Worm (Caenorhabditis elegans) whole organism, L4 larva: Measurements from ENCODE around the gene ptr-6.

Experiments
- D1046.2 ChIP-seq: fragments of 200-800 bp; sonication (Bioruptor generic); IDR thresholded peaks from 2 replicates; pipeline ENCODE4 v1.3.6; 2022; ENCODE audit warnings: missing genetic modification characterization, missing compliant biosample characterization
- F26F4.8 ChIP-seq: fragments of 200-800 bp; sonication (Bioruptor generic); conservative IDR thresholded peaks from 2 replicates; pipeline ENCODE4 v1.3.6; 2022; ENCODE audit warnings: missing genetic modification characterization, missing compliant biosample characterization
- T20F7.1 ChIP-seq: fragments of 200-800 bp; sonication (Bioruptor generic); optimal IDR thresholded peaks from 2 replicates; lab custom pipeline; 2018; ENCODE audit warnings: mild to moderate bottlenecking, missing genetic modification characterization, missing compliant biosample characterization
- T26A8.4 ChIP-seq: fragments of 200-800 bp; sonication (Bioruptor generic); IDR thresholded peaks from 2 replicates; pipeline ENCODE4 v1.3.6; 2022; ENCODE audit warnings: missing genetic modification characterization, missing compliant biosample characterization
- Y48G9A.11 ChIP-seq: fragments of 200-800 bp; sonication (Bioruptor generic); IDR thresholded peaks from 2 replicates; pipeline ENCODE4 v1.3.6; 2022; ENCODE audit warnings: missing genetic modification reagents, missing genetic modification characterization, missing compliant biosample characterization
- Y5F2A.4 ChIP-seq: fragments of 200-800 bp; sonication (Bioruptor generic); optimal IDR thresholded peaks from 2 replicates; lab custom pipeline; 2018; ENCODE audit warnings: mild to moderate bottlenecking, missing genetic modification characterization, missing compliant biosample characterization
- Y75B8A.6 ChIP-seq: fragments of 200-800 bp; sonication (Bioruptor generic); IDR thresholded peaks from 2 replicates; pipeline ENCODE4 v1.3.6; 2022; ENCODE audit warnings: missing genetic modification reagents, missing genetic modification characterization, missing compliant biosample characterization
- ZK337.2 ChIP-seq: fragments of 200-800 bp; sonication (Bioruptor generic); IDR thresholded peaks from 2 replicates; pipeline ENCODE4 v1.3.6; 2022; ENCODE audit warnings: missing genetic modification reagents, missing genetic modification characterization, missing compliant biosample characterization
- ama-1 ChIP-seq: fragments of 150-350 bp; optimal IDR thresholded peaks from 2 replicates; lab custom pipeline; 2014; ENCODE audit warnings: inconsistent platforms, mixed read lengths
- ceh-62 ChIP-seq: sonication (generic microtip); optimal IDR thresholded peaks from 2 replicates; lab custom pipeline; 2017; ENCODE audit warnings: missing biosample characterization, missing genetic modification characterization
- cey-2 ChIP-seq: sonication (generic microtip); optimal IDR thresholded peaks from 3 replicates; lab custom pipeline; 2017; ENCODE audit warnings: missing genetic modification characterization, mild to moderate bottlenecking, missing compliant biosample characterization, antibody characterized with exemption, borderline replicate concordance; ENCODE audit not compliant: insufficient read depth
- daf-12 ChIP-seq: fragments of 150-350 bp; optimal IDR thresholded peaks from 2 replicates; lab custom pipeline; 2014; ENCODE audit warnings: missing biosample characterization, missing genetic modification reagents, missing genetic modification characterization
- dmd-6 ChIP-seq: fragments of 200-800 bp; sonication (Bioruptor generic); IDR thresholded peaks from 2 replicates; pipeline ENCODE4 v1.3.6; 2022; ENCODE audit warnings: missing genetic modification reagents, missing genetic modification characterization, missing compliant biosample characterization
- dmd-8 ChIP-seq: fragments of 200-800 bp; sonication (Bioruptor generic); IDR thresholded peaks from 2 replicates; pipeline ENCODE4 v1.3.6; 2022; ENCODE audit warnings: missing genetic modification characterization, missing compliant biosample characterization
- dve-1 ChIP-seq: sonication (generic microtip); optimal IDR thresholded peaks from 2 replicates; lab custom pipeline; 2017; ENCODE audit warnings: antibody characterized with exemption, mild to moderate bottlenecking, missing genetic modification characterization, missing compliant biosample characterization; ENCODE audit not compliant: insufficient read depth
- egl-43 ChIP-seq: fragments of 200-800 bp; sonication (Bioruptor generic); IDR thresholded peaks from 2 replicates; pipeline ENCODE4 v1.3.6; 2022; ENCODE audit warnings: missing genetic modification reagents, missing genetic modification characterization, missing compliant biosample characterization
- fkh-10 ChIP-seq: fragments of 150-350 bp; optimal IDR thresholded peaks from 2 replicates; lab custom pipeline; 2014; ENCODE audit warnings: missing biosample characterization, missing genetic modification reagents, missing genetic modification characterization
- hlh-11 ChIP-seq: fragments of 200-800 bp; sonication (Bioruptor generic); optimal IDR thresholded peaks from 2 replicates; lab custom pipeline; 2018; ENCODE audit warnings: mild to moderate bottlenecking, missing genetic modification characterization, missing compliant biosample characterization
- hlh-30 ChIP-seq: sonication (generic microtip); optimal IDR thresholded peaks from 2 replicates; lab custom pipeline; 2017; ENCODE audit warnings: antibody characterized with exemption, mild to moderate bottlenecking, missing genetic modification characterization, missing compliant biosample characterization; ENCODE audit not compliant: insufficient read depth
- lim-7 ChIP-seq: fragments of 200-800 bp; sonication (Bioruptor generic); IDR thresholded peaks from 2 replicates; pipeline ENCODE4 v1.3.6; 2022; ENCODE audit warnings: missing genetic modification characterization, missing compliant biosample characterization
- lin-15B ChIP-seq: fragments of 150-350 bp; sonication (generic microtip); optimal IDR thresholded peaks from 3 replicates; lab custom pipeline; 2014; ENCODE audit warnings: missing biosample characterization, missing genetic modification characterization
- lin-29 ChIP-seq: fragments of 200-800 bp; sonication (Bioruptor generic); IDR thresholded peaks from 2 replicates; pipeline ENCODE4 v1.3.6; 2022; ENCODE audit warnings: missing genetic modification reagents, missing genetic modification characterization, missing compliant biosample characterization
- lin-38 ChIP-seq: fragments of 200-800 bp; sonication (Bioruptor generic); IDR thresholded peaks from 2 replicates; pipeline ENCODE4 v1.3.6; 2022; ENCODE audit warnings: missing genetic modification reagents, missing genetic modification characterization, missing compliant biosample characterization
- lir-3 ChIP-seq: sonication (generic microtip); optimal IDR thresholded peaks from 2 replicates; lab custom pipeline; 2016; ENCODE audit warnings: mild to moderate bottlenecking, missing genetic modification characterization, missing compliant biosample characterization
- lsy-2 ChIP-seq, 2 experiments: fragments of 150-350 bp in 1 of 2; sonication (generic microtip) in 1 of 2; optimal IDR thresholded peaks; 2 replicates each; lab custom pipeline; 2014 to 2017; ENCODE audit warnings: missing biosample characterization in 2 of 2, missing genetic modification characterization in 2 of 2
- mdl-1 ChIP-seq, 2 experiments: fragments of 150-350 bp in 1 of 2; sonication (generic microtip) in 1 of 2; optimal IDR thresholded peaks; 2 replicates each; lab custom pipeline; 2014 to 2017; ENCODE audit warnings: missing biosample characterization in 2 of 2, missing genetic modification characterization in 2 of 2
- mdt-29 ChIP-seq: fragments of 200-800 bp; sonication (Bioruptor generic); IDR thresholded peaks from 2 replicates; pipeline ENCODE4 v1.3.6; 2022; ENCODE audit warnings: missing genetic modification reagents, missing genetic modification characterization, missing compliant biosample characterization
- mes-2 ChIP-seq: sonication (generic microtip); optimal IDR thresholded peaks from 2 replicates; lab custom pipeline; 2016; ENCODE audit warnings: missing genotype, mild to moderate bottlenecking, missing genetic modification characterization, missing compliant biosample characterization; ENCODE audit not compliant: poor library complexity, severe bottlenecking
- mxl-3 ChIP-seq: fragments of 200-800 bp; sonication (Bioruptor generic); optimal IDR thresholded peaks from 2 replicates; lab custom pipeline; 2018; ENCODE audit warnings: mild to moderate bottlenecking, missing genetic modification characterization, missing compliant biosample characterization
- nhr-10 ChIP-seq: fragments of 150-350 bp; optimal IDR thresholded peaks from 2 replicates; lab custom pipeline; 2014; ENCODE audit warnings: missing biosample characterization, missing genetic modification characterization
- nhr-102 ChIP-seq: sonication (generic microtip); optimal IDR thresholded peaks from 2 replicates; lab custom pipeline; 2016; ENCODE audit warnings: mild to moderate bottlenecking, missing genetic modification characterization, moderate library complexity, missing compliant biosample characterization
- nhr-11 ChIP-seq: fragments of 150-350 bp; optimal IDR thresholded peaks from 2 replicates; lab custom pipeline; 2014; ENCODE audit warnings: missing biosample characterization, missing genetic modification characterization
- nhr-42 ChIP-seq: fragments of 200-800 bp; sonication (Bioruptor generic); IDR thresholded peaks from 2 replicates; pipeline ENCODE4 v1.3.6; 2022; ENCODE audit warnings: missing genetic modification characterization, missing compliant biosample characterization
- nhr-6 ChIP-seq: fragments of 150-350 bp; optimal IDR thresholded peaks from 2 replicates; lab custom pipeline; 2014; ENCODE audit warnings: missing biosample characterization, missing genetic modification characterization
- nhr-77 ChIP-seq: fragments of 150-350 bp; optimal IDR thresholded peaks from 2 replicates; lab custom pipeline; 2014; ENCODE audit warnings: missing biosample characterization, missing genetic modification characterization
- rbr-2 ChIP-seq: sonication (generic microtip); optimal IDR thresholded peaks from 2 replicates; lab custom pipeline; 2016; ENCODE audit warnings: missing genotype, missing genetic modification characterization, missing compliant biosample characterization
- sdz-12 ChIP-seq: fragments of 200-800 bp; sonication (Bioruptor generic); optimal IDR thresholded peaks from 2 replicates; lab custom pipeline; 2018; ENCODE audit warnings: mild to moderate bottlenecking, missing genetic modification characterization, missing compliant biosample characterization
- set-16 ChIP-seq: fragments of 200-800 bp; sonication (Bioruptor generic); IDR thresholded peaks from 2 replicates; pipeline ENCODE4 v1.3.6; 2022; ENCODE audit warnings: missing genetic modification reagents, missing genetic modification characterization, missing compliant biosample characterization
- skn-1 ChIP-seq: fragments of 150-350 bp; optimal IDR thresholded peaks from 2 replicates; lab custom pipeline; 2014; ENCODE audit warnings: missing biosample characterization, missing genetic modification characterization
- spr-1 ChIP-seq: sonication (generic microtip); optimal IDR thresholded peaks from 2 replicates; lab custom pipeline; 2016; ENCODE audit warnings: mild to moderate bottlenecking, missing genetic modification characterization, missing compliant biosample characterization
- spr-3 ChIP-seq: fragments of 200-800 bp; sonication (Bioruptor generic); optimal IDR thresholded peaks from 2 replicates; lab custom pipeline; 2018; ENCODE audit warnings: mild to moderate bottlenecking, missing genetic modification characterization, missing compliant biosample characterization
- tra-1 ChIP-seq: fragments of 200-800 bp; sonication (Bioruptor generic); IDR thresholded peaks from 2 replicates; pipeline ENCODE4 v1.3.6; 2022; ENCODE audit warnings: missing genetic modification reagents, missing genetic modification characterization, missing compliant biosample characterization
- unc-130 ChIP-seq: sonication (generic microtip); optimal IDR thresholded peaks from 2 replicates; lab custom pipeline; 2016; ENCODE audit warnings: missing genetic modification reagents, missing genetic modification characterization, missing compliant biosample characterization
- unc-39 ChIP-seq: sonication (generic microtip); optimal IDR thresholded peaks from 2 replicates; lab custom pipeline; 2017; ENCODE audit warnings: missing biosample characterization, missing genetic modification characterization
- unc-62 ChIP-seq, 3 experiments: fragments of 150-350 bp in 1 of 3; sonication (generic microtip); optimal IDR thresholded peaks in 2 of 3; peaks in 1 of 3; 1 replicate in 1 of 3; 2 replicates in 2 of 3; lab custom pipeline; 2014 to 2017; ENCODE audit warnings: missing biosample characterization in 3 of 3, missing genetic modification characterization in 3 of 3, missing genetic modification reagents in 3 of 3, missing genotype in 1 of 3
- zfp-2 ChIP-seq: sonication (generic microtip); optimal IDR thresholded peaks from 2 replicates; lab custom pipeline; 2016; ENCODE audit warnings: mild to moderate bottlenecking, missing genetic modification characterization, missing compliant biosample characterization
- zip-11 ChIP-seq: fragments of 200-800 bp; sonication (Bioruptor generic); IDR thresholded peaks from 2 replicates; pipeline ENCODE4 v1.3.6; 2022; ENCODE audit warnings: missing genetic modification characterization, missing compliant biosample characterization
- zip-2 ChIP-seq: fragments of 150-350 bp; optimal IDR thresholded peaks from 2 replicates; lab custom pipeline; 2014; ENCODE audit warnings: missing biosample characterization, missing genetic modification characterization
- ztf-11 ChIP-seq: fragments of 150-350 bp; optimal IDR thresholded peaks from 2 replicates; lab custom pipeline; 2014; ENCODE audit warnings: missing biosample characterization, missing genetic modification characterization
- ztf-7 ChIP-seq: fragments of 150-350 bp; optimal IDR thresholded peaks from 2 replicates; lab custom pipeline; 2014; ENCODE audit warnings: missing biosample characterization, missing genetic modification characterization

Gene ptr-6

ce11 chrII:5292226-5292752 is 45.7 kb upstream of the ptr-6 start, which contains the start of gene ZK622.4 (continued):
- no peak for TF ChIP-seq nhr-77 (tag; lab: Kevin White, UChicago)
- TF ChIP-seq ztf-11: no peak
- TF ChIP-seq lir-3 (tag; lab: Kevin White, UChicago): peak; percentile 38
- peak; percentile 6 for TF ChIP-seq sdz-12 (GFP tag; lab: Kevin White, UChicago)
- peak; percentile 57 for TF ChIP-seq hlh-30 (tag; lab: Kevin White, UChicago)
- TF ChIP-seq ZK337.2: peak; percentile 58
- TF ChIP-seq T26A8.4 (GFP tag; lab: Robert Waterston, UW): peak; percentile 76; the same call in 1 of the 2 replicates
- peak; percentile 92 for TF ChIP-seq dmd-8
- TF ChIP-seq tra-1 (GFP tag; lab: Robert Waterston, UW): peak; percentile 69
- TF ChIP-seq ztf-7 (tag; lab: Kevin White, UChicago): peak; percentile 35
- TF ChIP-seq unc-39 (tag; lab: Kevin White, UChicago): no peak
- no peak for TF ChIP-seq nhr-6 (tag; lab: Kevin White, UChicago)
- TF ChIP-seq dmd-6 (GFP tag; lab: Robert Waterston, UW): peak; percentile 32; the same call in 1 of the 2 replicates
- TF ChIP-seq rbr-2 (tag; lab: Kevin White, UChicago): peak; percentile 62
- TF ChIP-seq zip-11 (GFP tag; lab: Robert Waterston, UW): peak; percentile 82
- TF ChIP-seq cey-2 (tag; lab: Kevin White, UChicago): no peak
- peak in 1 of 2 experiments; percentile 28 for TF ChIP-seq unc-62 (GFP tag; optimal IDR thresholded peaks at IDR 0.05 in 1 of 2; lab: Kevin White, UChicago)
- TF ChIP-seq unc-62 (tag; optimal IDR thresholded peaks at IDR 0.05; lab: Kevin White, UChicago): no peak
- no peak for TF ChIP-seq set-16 (GFP tag; lab: Robert Waterston, UW)
- TF ChIP-seq zfp-2 (tag; lab: Kevin White, UChicago): no peak
- peak; percentile 72 for TF ChIP-seq mes-2 (tag; lab: Kevin White, UChicago)
- TF ChIP-seq nhr-10: no peak
- TF ChIP-seq mdt-29: peak; percentile 52; the same call in 1 of the 2 replicates
- TF ChIP-seq egl-43 (GFP tag; lab: Robert Waterston, UW): no peak; the same call in 1 of the 2 replicates
- TF ChIP-seq skn-1 (tag; lab: Kevin White, UChicago): no peak
- no peak for TF ChIP-seq lin-29 (GFP tag; lab: Robert Waterston, UW)
- no peak for TF ChIP-seq Y75B8A.6 (GFP tag; lab: Robert Waterston, UW)
- 0 out of 2 replicates have a peak, but pooled peaks have one; percentile 38 for TF ChIP-seq Y48G9A.11
- TF ChIP-seq fkh-10 (GFP tag; lab: Kevin White, UChicago): no peak
- TF ChIP-seq ama-1 (lab: Kevin White, UChicago): no peak
- peak; percentile 50 for TF ChIP-seq spr-1 (tag; lab: Kevin White, UChicago)
- TF ChIP-seq unc-130 (GFP tag; lab: Kevin White, UChicago): peak; percentile 40
- peak; percentile 14 for TF ChIP-seq Y5F2A.4
- peak; percentile 79; the same call in 1 of the 2 replicates for TF ChIP-seq D1046.2
- no peak for TF ChIP-seq ceh-62 (tag; lab: Kevin White, UChicago)
- peak; percentile 96 for TF ChIP-seq lim-7 (GFP tag; lab: Robert Waterston, UW)
- no peak for TF ChIP-seq lin-15B
- no peak; the same call in 1 of the 2 replicates for TF ChIP-seq lin-38 (GFP tag; lab: Robert Waterston, UW)
- peak; percentile 28 for TF ChIP-seq T20F7.1 (GFP tag; lab: Kevin White, UChicago)
- TF ChIP-seq nhr-42 (GFP tag; lab: Robert Waterston, UW): no peak
- TF ChIP-seq spr-3: peak; percentile 45
- TF ChIP-seq mdl-1 (tag; optimal IDR thresholded peaks at IDR 0.05; lab: Kevin White, UChicago): peak in 1 of 2 experiments; percentile 22
- peak; percentile 43 for TF ChIP-seq hlh-11 (tag; lab: Kevin White, UChicago)
- peak; percentile 49 for TF ChIP-seq mxl-3 (GFP tag; lab: Kevin White, UChicago)
- peak; percentile 64 for TF ChIP-seq nhr-102 (tag; lab: Kevin White, UChicago)
- TF ChIP-seq F26F4.8: peak; percentile 70; the same call in 1 of the 2 replicates
- TF ChIP-seq zip-2 (tag; lab: Kevin White, UChicago): peak; percentile 48
- peak; percentile 67 for TF ChIP-seq dve-1 (tag; lab: Kevin White, UChicago)
- peak in 1 of 2 experiments; percentile 72 for TF ChIP-seq lsy-2 (tag; optimal IDR thresholded peaks at IDR 0.05; lab: Kevin White, UChicago)
- TF ChIP-seq nhr-11 (tag; lab: Kevin White, UChicago): no peak
- no peak for TF ChIP-seq daf-12 (tag; lab: Kevin White, UChicago)
